Fruit fly (Drosophila melanogaster) whole organism, adult: ENCODE data around the gene CG10660.

ENCODE experiments used
- CG11617 ChIP-seq: fragments of 200-800 bp; sonication (Bioruptor generic); optimal IDR thresholded peaks from 2 replicates; lab custom pipeline; 2017; ENCODE audit warnings: mild to moderate bottlenecking, missing biosample characterization, missing genetic modification reagents, missing genetic modification characterization
- CG12768 ChIP-seq: fragments of 200-800 bp; sonication (Bioruptor generic); optimal IDR thresholded peaks from 2 replicates; lab custom pipeline; 2017; ENCODE audit warnings: missing biosample characterization, missing genetic modification characterization, mild to moderate bottlenecking, moderate library complexity, missing genetic modification reagents
- CG14711 ChIP-seq: fragments of 200-800 bp; sonication (Bioruptor generic); optimal IDR thresholded peaks from 2 replicates; lab custom pipeline; 2018; ENCODE audit warnings: missing biosample characterization, mild to moderate bottlenecking, missing genetic modification characterization, moderate library complexity
- CG1620 ChIP-seq: fragments of 200-800 bp; sonication (Bioruptor generic); optimal IDR thresholded peaks from 2 replicates; lab custom pipeline; 2016; ENCODE audit warnings: missing biosample characterization, missing genetic modification characterization
- CG33017 ChIP-seq: fragments of 200-800 bp; sonication (Bioruptor generic); optimal IDR thresholded peaks from 2 replicates; lab custom pipeline; 2018; ENCODE audit warnings: missing biosample characterization, mild to moderate bottlenecking, missing genetic modification characterization, moderate library complexity
- CG5204 ChIP-seq: fragments of 200-800 bp; sonication (Bioruptor generic); optimal IDR thresholded peaks from 2 replicates; lab custom pipeline; 2016; ENCODE audit warnings: missing biosample characterization, missing genetic modification characterization
- CG7045 ChIP-seq: fragments of 200-800 bp; sonication (Bioruptor generic); optimal IDR thresholded peaks from 2 replicates; lab custom pipeline; 2017; ENCODE audit warnings: missing biosample characterization, mild to moderate bottlenecking, missing genetic modification characterization
- CG7101 ChIP-seq: fragments of 200-800 bp; sonication (Bioruptor generic); optimal IDR thresholded peaks from 2 replicates; lab custom pipeline; 2018; ENCODE audit warnings: missing biosample characterization, mild to moderate bottlenecking, missing genetic modification characterization, moderate library complexity
- Clk ChIP-seq: fragments of 200-800 bp; sonication (Bioruptor generic); optimal IDR thresholded peaks from 2 replicates; lab custom pipeline; 2017; ENCODE audit warnings: missing biosample characterization, missing genetic modification characterization
- Crg-1 ChIP-seq: fragments of 200-800 bp; sonication (Bioruptor generic); optimal IDR thresholded peaks from 2 replicates; lab custom pipeline; 2016; ENCODE audit warnings: missing biosample characterization, missing genetic modification characterization
- Hr96 ChIP-seq: fragments of 200-800 bp; sonication (Bioruptor generic); optimal IDR thresholded peaks from 2 replicates; lab custom pipeline; 2016; ENCODE audit warnings: missing biosample characterization, missing genetic modification characterization
- Mnt ChIP-seq: fragments of 200-800 bp; sonication (Bioruptor generic); optimal IDR thresholded peaks from 2 replicates; lab custom pipeline; 2016; ENCODE audit warnings: missing biosample characterization, mild to moderate bottlenecking, missing genetic modification characterization
- bab1 ChIP-seq: fragments of 200-800 bp; sonication (Bioruptor generic); optimal IDR thresholded peaks from 3 replicates; lab custom pipeline; 2019; ENCODE audit warnings: missing biosample characterization, mild to moderate bottlenecking, missing genetic modification characterization, moderate library complexity
- cic ChIP-seq: fragments of 200-800 bp; sonication (Bioruptor generic); optimal IDR thresholded peaks from 2 replicates; lab custom pipeline; 2017; ENCODE audit warnings: missing biosample characterization, mild to moderate bottlenecking, missing genetic modification characterization, moderate library complexity
- cnc ChIP-seq, 2 experiments: fragments of >200 bp; optimal IDR thresholded peaks; 2 replicates each; lab custom pipeline; 2017
- kay ChIP-seq: fragments of 200-800 bp; sonication (Bioruptor generic); peaks from one replicate; lab custom pipeline; 2016; ENCODE audit warnings: missing biosample characterization, missing genetic modification characterization, borderline replicate concordance
- ovo ChIP-seq: fragments of 200-800 bp; sonication (Bioruptor generic); optimal IDR thresholded peaks from 2 replicates; lab custom pipeline; 2016; ENCODE audit warnings: missing biosample characterization, missing genetic modification characterization
- pad ChIP-seq: fragments of 200-800 bp; sonication (Bioruptor generic); optimal IDR thresholded peaks from 3 replicates; lab custom pipeline; 2017; ENCODE audit warnings: missing biosample characterization, missing genetic modification characterization, mild to moderate bottlenecking, moderate library complexity, missing genetic modification reagents
- tj ChIP-seq: fragments of 200-800 bp; sonication (Bioruptor generic); optimal IDR thresholded peaks from 3 replicates; lab custom pipeline; 2017; ENCODE audit warnings: missing biosample characterization, mild to moderate bottlenecking, missing genetic modification characterization, moderate library complexity
- toe ChIP-seq: fragments of 200-800 bp; sonication (Bioruptor generic); optimal IDR thresholded peaks from 2 replicates; lab custom pipeline; 2016; ENCODE audit warnings: missing biosample characterization, missing genetic modification characterization

Gene CG10660

DNA sequence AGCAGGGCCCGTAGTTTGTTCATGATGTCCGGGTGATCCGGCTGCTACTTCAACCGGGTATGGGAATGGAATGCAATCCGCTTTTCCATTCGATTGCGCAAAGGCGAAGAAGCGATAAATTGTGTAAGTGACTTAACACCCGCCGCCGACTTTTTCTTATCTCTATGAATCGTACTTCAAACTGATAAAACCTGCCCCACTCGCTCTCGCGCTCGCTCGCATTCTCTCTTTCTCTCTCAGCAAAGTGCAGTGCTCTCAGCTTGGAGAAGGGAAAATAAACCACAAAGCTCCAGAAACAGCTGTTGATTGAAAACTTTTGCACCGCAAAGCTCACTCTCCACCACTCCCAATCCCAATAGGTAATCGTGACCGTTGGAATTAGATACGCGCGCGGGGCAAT lies 524 bp downstream of the CG10660 start:
- no peak for TF ChIP-seq toe
- TF ChIP-seq CG33017 (tag; lab: Kevin White, UChicago) = no peak
- TF ChIP-seq cic (GFP tag; lab: Kevin White, UChicago) = no peak
- TF ChIP-seq Clk (GFP tag; lab: Kevin White, UChicago) = no peak
- no peak for TF ChIP-seq kay (GFP tag; lab: Kevin White, UChicago)
- TF ChIP-seq CG11617 (GFP tag; lab: Kevin White, UChicago) = no peak
- TF ChIP-seq Hr96 = no peak
- TF ChIP-seq cnc (optimal IDR thresholded peaks at IDR 0.05; lab: Kevin White, UChicago) = no peak
- TF ChIP-seq CG5204 = no peak
- TF ChIP-seq pad (GFP tag; lab: Kevin White, UChicago) = no peak
- TF ChIP-seq CG12768 (GFP tag; lab: Kevin White, UChicago) = no peak
- TF ChIP-seq CG14711 = no peak
- TF ChIP-seq ovo = no peak
- no peak for TF ChIP-seq Crg-1
- TF ChIP-seq CG7045 (GFP tag; lab: Kevin White, UChicago) = no peak

DNA sequence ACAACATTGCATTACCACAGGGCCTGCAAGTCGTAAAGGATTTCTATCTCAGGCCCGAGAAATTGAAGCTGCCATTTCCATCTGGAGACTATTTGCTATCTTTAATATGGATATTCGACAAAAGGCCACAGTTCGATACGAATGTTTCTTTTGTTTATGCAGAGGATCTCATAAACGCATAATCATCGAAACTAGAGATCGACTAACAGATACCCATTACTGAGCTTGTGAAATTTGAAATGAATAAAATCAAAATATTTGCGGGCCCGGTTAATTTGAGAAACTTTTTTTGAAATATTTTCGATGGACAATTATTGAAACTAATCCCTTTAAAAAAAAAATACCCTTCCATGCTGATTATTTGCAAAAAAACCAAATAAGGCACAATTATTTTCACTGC lies 4.3 kb downstream of the CG10660 start:
- no peak for TF ChIP-seq kay (GFP tag; lab: Kevin White, UChicago)
- no peak for TF ChIP-seq cic (GFP tag; lab: Kevin White, UChicago)

DNA sequence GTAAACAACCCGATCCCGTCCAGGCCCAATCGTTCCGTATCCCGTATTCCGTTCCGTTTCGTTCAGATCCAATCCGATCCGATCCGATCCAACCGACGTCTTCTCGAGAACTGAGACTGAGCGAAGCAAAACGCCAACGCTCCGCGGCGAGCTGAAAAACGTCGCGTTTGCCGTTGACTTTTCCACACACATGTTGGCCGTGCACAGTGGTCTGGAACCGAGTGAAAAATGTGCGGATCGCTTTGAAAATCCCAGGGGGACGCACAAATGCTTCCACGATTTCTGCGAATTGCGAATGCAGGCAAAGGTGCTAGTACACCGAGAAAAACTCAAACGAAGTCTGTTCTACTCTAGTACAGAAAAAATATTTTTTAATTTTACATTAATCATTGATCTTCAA lies 5.5 kb downstream of the CG10660 start, which contains the start of gene CG10663:
Gene CG10663, minus strand, starts transcription at position 88 of the 400 bp plus-strand sequence.
- TF ChIP-seq Mnt (GFP tag; lab: Kevin White, UChicago) (no peak), CG7101 (no peak), toe (no peak), CG7045 (GFP tag; lab: Kevin White, UChicago) (no peak), CG12768 (GFP tag; lab: Kevin White, UChicago) (no peak), CG33017 (tag; lab: Kevin White, UChicago) (no peak), CG5204 (no peak), Hr96 (no peak), CG14711 (no peak), tj (no peak), Clk (GFP tag; lab: Kevin White, UChicago) (no peak), pad (GFP tag; lab: Kevin White, UChicago) (no peak), bab1 (GFP tag; lab: Kevin White, UChicago) (no peak), CG1620 (GFP tag; lab: Kevin White, UChicago) (no peak), CG11617 (GFP tag; lab: Kevin White, UChicago) (no peak), Crg-1 (no peak)

DNA sequence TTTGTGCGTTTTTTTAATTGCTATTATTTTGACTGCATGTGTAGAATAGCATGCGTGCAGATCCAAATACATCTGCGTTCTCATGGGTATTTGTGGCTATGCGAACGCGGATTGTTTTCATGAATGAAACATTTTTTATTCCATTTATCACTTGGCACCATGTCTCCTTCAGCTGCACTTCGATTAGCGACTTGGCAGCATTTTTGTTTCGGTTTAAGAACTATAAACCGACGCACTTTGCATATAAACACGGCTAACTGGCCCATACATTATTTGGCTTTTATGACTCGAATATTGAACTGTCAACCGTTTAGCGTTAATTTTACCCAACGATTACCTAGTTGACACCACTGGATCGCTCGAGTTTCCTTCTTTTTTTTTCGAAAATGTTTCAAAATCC lies 6.0 kb downstream of the CG10660 start:
- TF ChIP-seq bab1 (GFP tag; lab: Kevin White, UChicago) = no peak
- no peak for TF ChIP-seq CG1620 (GFP tag; lab: Kevin White, UChicago)
- no peak for TF ChIP-seq cic (GFP tag; lab: Kevin White, UChicago)
- no peak for TF ChIP-seq pad (GFP tag; lab: Kevin White, UChicago)
- no peak for TF ChIP-seq CG12768 (GFP tag; lab: Kevin White, UChicago)
- no peak for TF ChIP-seq CG5204
- TF ChIP-seq ovo = no peak
- no peak for TF ChIP-seq toe
- TF ChIP-seq Mnt (GFP tag; lab: Kevin White, UChicago) = no peak
- no peak for TF ChIP-seq tj

DNA sequence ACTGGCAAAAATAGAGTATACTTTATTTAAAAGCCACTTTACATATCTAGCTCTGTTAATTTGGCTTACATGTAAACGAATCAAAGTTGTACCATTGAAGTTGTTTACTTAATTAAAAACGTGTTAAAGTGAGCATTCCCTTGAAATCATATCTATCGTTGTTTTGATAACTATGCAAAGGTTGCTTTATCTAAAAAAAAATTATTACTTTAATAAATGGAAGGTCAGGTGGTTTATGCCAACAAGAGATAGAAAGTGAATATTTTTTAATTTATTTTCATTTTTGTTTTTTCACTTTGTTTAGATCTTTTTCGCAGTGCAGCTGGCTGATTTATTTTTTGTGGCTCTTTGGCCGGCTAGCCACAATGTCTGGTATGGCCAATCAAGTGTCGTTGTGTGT lies 7.6 kb downstream of the CG10660 start:
- TF ChIP-seq bab1 (GFP tag; lab: Kevin White, UChicago) (peak; percentile 19), kay (GFP tag; lab: Kevin White, UChicago) (peak; percentile 21), CG1620 (GFP tag; lab: Kevin White, UChicago) (no peak)

DNA sequence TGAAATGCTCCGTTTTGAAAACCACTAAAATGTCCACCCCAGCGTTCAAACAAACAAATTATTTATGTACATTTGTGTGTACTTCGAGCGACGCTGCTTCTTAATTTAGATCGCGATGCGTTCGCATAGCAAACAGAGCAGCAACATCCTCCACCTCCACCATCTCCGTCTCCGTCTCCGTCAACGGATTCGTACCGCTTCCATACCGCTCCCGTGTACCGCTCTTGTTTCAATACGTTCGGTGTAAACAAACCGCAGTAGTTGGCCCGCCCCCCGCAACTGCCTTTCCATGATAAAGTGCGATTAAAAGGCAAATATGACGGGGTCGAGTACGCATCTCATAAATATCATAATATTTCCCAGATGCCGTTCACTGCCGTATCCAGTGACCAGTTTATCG lies 8.2 kb downstream of the CG10660 start, which contains the start of gene CG33725:
Gene CG33725, plus strand, starts transcription at position 364 of the 400 bp plus-strand sequence.
- TF ChIP-seq CG7045 (GFP tag; lab: Kevin White, UChicago) = no peak
- no peak for TF ChIP-seq CG1620 (GFP tag; lab: Kevin White, UChicago)
- TF ChIP-seq pad (GFP tag; lab: Kevin White, UChicago) = no peak
- no peak for TF ChIP-seq Mnt (GFP tag; lab: Kevin White, UChicago)
- no peak for TF ChIP-seq kay (GFP tag; lab: Kevin White, UChicago)
- TF ChIP-seq cic (GFP tag; lab: Kevin White, UChicago) = no peak
- no peak for TF ChIP-seq CG7101
- TF ChIP-seq Clk (GFP tag; lab: Kevin White, UChicago) = no peak
- TF ChIP-seq CG14711 = no peak
- TF ChIP-seq ovo = no peak
- TF ChIP-seq toe = no peak

DNA sequence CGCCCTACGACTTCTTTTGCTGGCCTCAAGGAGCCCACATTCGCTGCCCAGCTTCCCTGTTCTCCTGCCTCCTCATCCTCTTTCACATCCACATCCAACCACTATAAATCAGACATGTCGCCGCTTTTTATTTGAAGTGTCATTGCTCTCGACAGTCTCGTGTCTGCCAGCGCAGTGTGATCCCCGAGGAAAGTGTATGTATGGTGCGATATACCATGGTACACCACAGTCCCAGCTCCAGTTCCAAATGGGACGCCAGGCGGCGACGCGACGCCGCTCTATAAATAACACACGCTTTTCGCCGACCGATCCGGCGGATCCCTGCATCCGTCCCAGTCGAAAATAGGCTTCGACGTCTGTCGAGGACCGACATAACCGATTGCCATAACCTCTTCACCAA lies 12.2 kb downstream of the CG10660 start:
- no peak for TF ChIP-seq CG7101
- TF ChIP-seq kay (GFP tag; lab: Kevin White, UChicago) = no peak
- TF ChIP-seq bab1 (GFP tag; lab: Kevin White, UChicago) = no peak
- no peak for TF ChIP-seq toe
- TF ChIP-seq pad (GFP tag; lab: Kevin White, UChicago) = no peak
- TF ChIP-seq CG1620 (GFP tag; lab: Kevin White, UChicago) = no peak
- TF ChIP-seq CG12768 (GFP tag; lab: Kevin White, UChicago) = no peak
- TF ChIP-seq CG14711 = no peak
- no peak for TF ChIP-seq CG5204
- TF ChIP-seq tj = no peak
- TF ChIP-seq Hr96 = no peak
- no peak for TF ChIP-seq Mnt (GFP tag; lab: Kevin White, UChicago)
- no peak for TF ChIP-seq CG33017 (tag; lab: Kevin White, UChicago)
- no peak for TF ChIP-seq Clk (GFP tag; lab: Kevin White, UChicago)
- no peak for TF ChIP-seq Crg-1
- TF ChIP-seq ovo = no peak
- no peak for TF ChIP-seq cic (GFP tag; lab: Kevin White, UChicago)
